Worm (Caenorhabditis elegans) whole organism, L3 larva: ENCODE results near the gene nemp-1.

Experiments
- R02D3.7 ChIP-seq: fragments of 150-350 bp; optimal IDR thresholded peaks from 2 replicates; lab custom pipeline; 2014; ENCODE audit warnings: missing biosample characterization, missing genetic modification characterization
- aly-2 ChIP-seq: fragments of 150-350 bp; optimal IDR thresholded peaks from 2 replicates; lab custom pipeline; 2014; ENCODE audit warnings: missing biosample characterization, missing genetic modification characterization
- ama-1 ChIP-seq: fragments of 150-350 bp; optimal IDR thresholded peaks from 2 replicates; lab custom pipeline; 2018
- ceh-28 ChIP-seq: fragments of 150-350 bp; optimal IDR thresholded peaks from 2 replicates; lab custom pipeline; 2014; ENCODE audit warnings: missing biosample characterization, missing genetic modification reagents, missing genetic modification characterization
- ceh-82 ChIP-seq: fragments of 150-350 bp; optimal IDR thresholded peaks from 2 replicates; lab custom pipeline; 2014; ENCODE audit warnings: missing biosample characterization, missing genetic modification characterization
- daf-12 ChIP-seq: fragments of 150-350 bp; optimal IDR thresholded peaks from 2 replicates; lab custom pipeline; 2014; ENCODE audit warnings: missing biosample characterization, missing genetic modification reagents, missing genetic modification characterization
- egl-27 ChIP-seq: sonication (generic microtip); optimal IDR thresholded peaks from 4 replicates; lab custom pipeline; 2017; ENCODE audit warnings: missing biosample characterization, missing genetic modification reagents, missing genetic modification characterization
- elt-1 ChIP-seq: fragments of 150-350 bp; optimal IDR thresholded peaks from 2 replicates; lab custom pipeline; 2014; ENCODE audit warnings: missing biosample characterization, missing genetic modification characterization
- elt-2 ChIP-seq: sonication (generic microtip); optimal IDR thresholded peaks from 2 replicates; lab custom pipeline; 2016; ENCODE audit warnings: missing genetic modification reagents, mild to moderate bottlenecking, missing genetic modification characterization, missing compliant biosample characterization
- elt-3 ChIP-seq, 3 experiments: fragments of 150-350 bp in 1 of 3; sonication (generic microtip) in 2 of 3; optimal IDR thresholded peaks; 2 replicates in 2 of 3; 4 replicates in 1 of 3; lab custom pipeline; 2014 to 2017; ENCODE audit warnings: missing biosample characterization in 3 of 3, missing genetic modification characterization in 3 of 3
- hmg-11 ChIP-seq: sonication (generic microtip); optimal IDR thresholded peaks from 2 replicates; lab custom pipeline; 2016; ENCODE audit warnings: missing genetic modification characterization, missing compliant biosample characterization
- jun-1 ChIP-seq: fragments of 150-350 bp; optimal IDR thresholded peaks from 2 replicates; lab custom pipeline; 2014; ENCODE audit warnings: missing biosample characterization, missing genetic modification reagents, missing genetic modification characterization
- lin-15B ChIP-seq: fragments of 150-350 bp; optimal IDR thresholded peaks from 2 replicates; lab custom pipeline; 2014; ENCODE audit warnings: missing biosample characterization, missing genetic modification characterization
- nfya-1 ChIP-seq: sonication (generic microtip); optimal IDR thresholded peaks from 2 replicates; lab custom pipeline; 2017; ENCODE audit warnings: missing genetic modification characterization, mild to moderate bottlenecking, missing compliant biosample characterization, antibody characterized with exemption, moderate library complexity; ENCODE audit not compliant: insufficient read depth
- nhr-12 ChIP-seq: fragments of 150-350 bp; optimal IDR thresholded peaks from 2 replicates; lab custom pipeline; 2014; ENCODE audit warnings: missing biosample characterization, missing genetic modification characterization
- nhr-23 ChIP-seq: fragments of 150-350 bp; optimal IDR thresholded peaks from 2 replicates; lab custom pipeline; 2014; ENCODE audit warnings: missing biosample characterization, missing genetic modification reagents, missing genetic modification characterization
- nhr-25 ChIP-seq: sonication (generic microtip); optimal IDR thresholded peaks from 2 replicates; lab custom pipeline; 2017; ENCODE audit warnings: missing biosample characterization, missing genetic modification characterization
- nhr-28 ChIP-seq: fragments of 150-350 bp; optimal IDR thresholded peaks from 2 replicates; lab custom pipeline; 2014; ENCODE audit warnings: missing biosample characterization, missing genetic modification characterization
- nhr-43 ChIP-seq: sonication (generic microtip); optimal IDR thresholded peaks from 2 replicates; lab custom pipeline; 2016; ENCODE audit warnings: mild to moderate bottlenecking, missing genetic modification characterization, missing compliant biosample characterization; ENCODE audit not compliant: poor library complexity, severe bottlenecking
- nhr-67 ChIP-seq: fragments of 150-350 bp; optimal IDR thresholded peaks from 2 replicates; lab custom pipeline; 2014; ENCODE audit warnings: missing biosample characterization, missing genetic modification characterization
- nhr-76 ChIP-seq: fragments of 150-350 bp; sonication (generic microtip); optimal IDR thresholded peaks from 5 replicates; lab custom pipeline; 2014; ENCODE audit warnings: missing biosample characterization, missing genetic modification characterization
- nhr-77 ChIP-seq: fragments of 150-350 bp; optimal IDR thresholded peaks from 2 replicates; lab custom pipeline; 2014; ENCODE audit warnings: missing biosample characterization, missing genetic modification characterization
- pha-4 ChIP-seq: fragments of 150-350 bp; optimal IDR thresholded peaks from 2 replicates; lab custom pipeline; 2014; ENCODE audit warnings: missing biosample characterization, missing genetic modification reagents, missing genetic modification characterization
- pqm-1 ChIP-seq: fragments of 150-350 bp; optimal IDR thresholded peaks from 2 replicates; lab custom pipeline; 2017; ENCODE audit warnings: missing biosample characterization, missing genetic modification characterization, inconsistent platforms
- sea-2 ChIP-seq: fragments of 150-350 bp; sonication (generic microtip); optimal IDR thresholded peaks from 4 replicates; lab custom pipeline; 2014; ENCODE audit warnings: missing biosample characterization, missing genetic modification reagents, missing genetic modification characterization
- skn-1 ChIP-seq: fragments of 150-350 bp; optimal IDR thresholded peaks from 2 replicates; lab custom pipeline; 2014; ENCODE audit warnings: missing biosample characterization, missing genetic modification characterization
- snpc-4 ChIP-seq: fragments of 150-350 bp; optimal IDR thresholded peaks from 2 replicates; lab custom pipeline; 2014; ENCODE audit warnings: missing biosample characterization, missing genetic modification characterization
- tbx-2 ChIP-seq: sonication (generic microtip); optimal IDR thresholded peaks from 2 replicates; lab custom pipeline; 2016; ENCODE audit warnings: mild to moderate bottlenecking, missing genetic modification characterization, missing compliant biosample characterization
- unc-39 ChIP-seq: sonication (generic microtip); optimal IDR thresholded peaks from 4 replicates; lab custom pipeline; 2017; ENCODE audit warnings: missing biosample characterization, missing genetic modification characterization
- unc-62 ChIP-seq: fragments of 150-350 bp; sonication (generic microtip); optimal IDR thresholded peaks from 4 replicates; lab custom pipeline; 2014; ENCODE audit warnings: missing biosample characterization, missing genetic modification reagents, missing genetic modification characterization
- zag-1 ChIP-seq: fragments of 150-350 bp; optimal IDR thresholded peaks from 2 replicates; lab custom pipeline; 2014; ENCODE audit warnings: missing biosample characterization, missing genetic modification characterization
- ztf-4 ChIP-seq: fragments of 150-350 bp; optimal IDR thresholded peaks from 2 replicates; lab custom pipeline; 2014; ENCODE audit warnings: missing biosample characterization, missing genetic modification characterization

nemp-1 gene

ce11 chrIII:502583-502982 lies 30.5 kb downstream of the nemp-1 start (continued):
- TF ChIP-seq nhr-77, result peak; percentile 29
- TF ChIP-seq lin-15B, result peak; percentile 23
- TF ChIP-seq snpc-4 (tag; lab: Kevin White, UChicago), result peak; percentile 57
- TF ChIP-seq tbx-2 (tag; lab: Kevin White, UChicago), result peak; percentile 80
- TF ChIP-seq aly-2 (tag; lab: Kevin White, UChicago), result no peak
- TF ChIP-seq sea-2, result no peak
- no peak for TF ChIP-seq nhr-12 (tag; lab: Kevin White, UChicago)
- TF ChIP-seq nhr-25 (tag; lab: Kevin White, UChicago), result no peak
- no peak for TF ChIP-seq zag-1
- TF ChIP-seq, all 47 proteins: peak for 19

- no peak for TF ChIP-seq nfya-1 (tag; lab: Kevin White, UChicago)
- no peak for TF ChIP-seq nhr-12 (tag; lab: Kevin White, UChicago)
- TF ChIP-seq ceh-82, result no peak
- TF ChIP-seq lin-15B, result no peak
Measured at ce11 chrIII:509045-509444, 36.9 kb downstream of the nemp-1 start.

- TF ChIP-seq elt-1 (tag; lab: Kevin White, UChicago), result no peak
- TF ChIP-seq nhr-77, result no peak
- no peak for TF ChIP-seq ama-1 (lab: Kevin White, UChicago)
- no peak for TF ChIP-seq nfya-1 (tag; lab: Kevin White, UChicago)
- no peak for TF ChIP-seq nhr-67 (tag; lab: Kevin White, UChicago)
- TF ChIP-seq unc-62 (GFP tag; lab: Kevin White, UChicago), result no peak
- TF ChIP-seq nhr-76, result no peak
- no peak for TF ChIP-seq nhr-12 (tag; lab: Kevin White, UChicago)
- TF ChIP-seq elt-2 (tag; lab: Kevin White, UChicago), result no peak
- TF ChIP-seq egl-27 (tag; lab: Kevin White, UChicago), result no peak
- TF ChIP-seq jun-1 (tag; lab: Kevin White, UChicago), result no peak
- no peak for TF ChIP-seq nhr-43
- TF ChIP-seq zag-1, result no peak
- no peak for TF ChIP-seq R02D3.7 (tag; lab: Kevin White, UChicago)
- TF ChIP-seq aly-2 (tag; lab: Kevin White, UChicago), result no peak
- no peak for TF ChIP-seq daf-12
- TF ChIP-seq unc-39 (tag; lab: Kevin White, UChicago), result no peak
Measured at ce11 chrIII:512117-512516, 40.0 kb downstream of the nemp-1 start, which contains the start of gene F30H5.3. F30H5.3 (minus strand) TSS chrIII:512217.

ce11 chrIII:513360-513759 lies 41.2 kb downstream of the nemp-1 start:
- no peak for TF ChIP-seq elt-2 (tag; lab: Kevin White, UChicago)
- no peak for TF ChIP-seq nhr-25 (tag; lab: Kevin White, UChicago)
- TF ChIP-seq pha-4 (tag; lab: Kevin White, UChicago), result peak; percentile 16

DNA sequence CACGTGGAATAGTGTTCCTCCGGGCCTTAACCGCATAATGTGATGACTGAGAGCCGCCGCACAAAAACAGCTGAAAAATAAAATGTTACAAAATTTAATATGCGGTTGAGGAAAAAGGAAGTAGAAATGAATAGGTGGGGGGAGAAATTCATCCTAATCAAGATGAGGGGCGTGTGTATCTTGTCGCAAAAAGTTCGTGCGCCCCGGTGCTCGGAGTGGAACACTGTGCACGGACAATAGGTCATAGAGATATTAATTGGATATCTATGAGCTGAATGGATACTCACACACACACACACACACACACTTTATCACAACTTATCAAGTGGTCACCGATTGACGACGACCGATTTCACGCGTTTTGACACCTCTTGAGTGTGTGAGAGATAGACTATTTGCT lies 51.8 kb downstream of the nemp-1 start, which contains the start of gene T22F7.3:
Gene T22F7.3, minus strand, starts transcription at position 101 of the 400 bp plus-strand sequence.
- TF ChIP-seq nhr-28 (tag; lab: Kevin White, UChicago) (no peak), nhr-77 (no peak), ceh-28 (tag; lab: Kevin White, UChicago) (no peak), pqm-1 (tag; lab: Kevin White, UChicago) (no peak), elt-3 (tag; optimal IDR thresholded peaks at IDR 0.05; lab: Kevin White, UChicago) (no peak), skn-1 (no peak), nhr-76 (no peak), pha-4 (tag; lab: Kevin White, UChicago) (no peak), ztf-4 (no peak), nhr-23 (no peak), elt-2 (tag; lab: Kevin White, UChicago) (no peak), nhr-67 (tag; lab: Kevin White, UChicago) (no peak), zag-1 (no peak), hmg-11 (no peak)
